Worm (Caenorhabditis elegans) whole organism, mixed stage, embryonic: ENCODE measurements around the gene npr-27.

ENCODE experiments used
- blmp-1 ChIP-seq: fragments of 150-350 bp; optimal IDR thresholded peaks from 2 replicates; lab custom pipeline; 2014; ENCODE audit warnings: missing biosample characterization, missing genetic modification characterization
- nhr-12 ChIP-seq: fragments of 150-350 bp; optimal IDR thresholded peaks from 2 replicates; lab custom pipeline; 2014; ENCODE audit warnings: missing biosample characterization, missing genetic modification characterization
- nhr-28 ChIP-seq: fragments of 150-350 bp; optimal IDR thresholded peaks from 2 replicates; lab custom pipeline; 2014; ENCODE audit warnings: missing biosample characterization, missing genetic modification characterization
- nhr-76 ChIP-seq: sonication (generic microtip); optimal IDR thresholded peaks from 2 replicates; lab custom pipeline; 2017; ENCODE audit warnings: missing biosample characterization, missing genetic modification characterization
- snpc-4 ChIP-seq: fragments of 150-350 bp; optimal IDR thresholded peaks from 2 replicates; lab custom pipeline; 2014; ENCODE audit warnings: missing biosample characterization, missing genetic modification characterization
- sptf-1 ChIP-seq: sonication (generic microtip); optimal IDR thresholded peaks from 2 replicates; lab custom pipeline; 2017; ENCODE audit warnings: mild to moderate bottlenecking, missing genetic modification characterization, moderate library complexity, missing compliant biosample characterization
- unc-120 ChIP-seq: sonication (generic microtip); optimal IDR thresholded peaks from 2 replicates; lab custom pipeline; 2017; ENCODE audit warnings: missing genetic modification characterization, missing compliant biosample characterization; ENCODE audit not compliant: poor library complexity, severe bottlenecking
- unc-62 ChIP-seq: fragments of 150-350 bp; optimal IDR thresholded peaks from 2 replicates; lab custom pipeline; 2014; ENCODE audit warnings: missing biosample characterization, missing genetic modification reagents, missing genetic modification characterization
- zip-8 ChIP-seq: fragments of 150-350 bp; optimal IDR thresholded peaks from 2 replicates; lab custom pipeline; 2014; ENCODE audit warnings: missing biosample characterization, missing genetic modification characterization

- TF ChIP-seq snpc-4 (tag; lab: Kevin White, UChicago) (no peak), unc-120 (no peak), sptf-1 (no peak), unc-62 (GFP tag; lab: Kevin White, UChicago) (no peak), nhr-12 (tag; lab: Kevin White, UChicago) (no peak), blmp-1 (tag; lab: Kevin White, UChicago) (no peak), nhr-28 (no peak), zip-8 (tag; lab: Kevin White, UChicago) (no peak), nhr-76 (tag; lab: Kevin White, UChicago) (no peak)
These were observed 33.7 kb downstream of the npr-27 start for ce11 chrIV:7339095-7339494.
